Fruit fly (Drosophila melanogaster): ENCODE measurements around the gene CG14339.
A peak's percentile ranks its signal among the peaks of the same experiment; 100 is the strongest.

DNA sequence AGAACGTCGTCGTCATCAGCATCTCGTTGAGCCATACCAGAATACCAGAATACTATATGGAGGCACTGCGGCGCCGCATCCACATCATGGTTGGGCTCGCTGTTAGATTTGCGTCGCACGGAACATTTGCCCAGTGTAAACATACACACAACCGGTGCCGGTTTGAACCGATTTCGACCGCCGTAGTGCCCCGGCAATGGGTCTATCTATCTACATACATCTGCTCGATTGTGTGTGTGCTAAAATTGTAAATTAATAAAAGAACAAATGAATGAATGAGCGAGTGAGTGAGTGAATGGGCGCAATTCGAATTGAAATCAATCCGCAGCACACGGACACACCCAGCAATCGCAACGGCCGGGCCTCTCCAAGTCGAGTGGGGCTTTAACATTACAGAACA is 17.1 kb downstream of the CG14339 start:
- no peak for TF ChIP-seq Lpt (GFP tag; optimal IDR thresholded peaks at IDR 0.05)
- no peak for TF ChIP-seq vri (GFP tag; optimal IDR thresholded peaks at IDR 0.05)
- no peak for TF ChIP-seq net (GFP tag; optimal IDR thresholded peaks at IDR 0.05)
- no peak for TF ChIP-seq Ets21C (GFP tag; optimal IDR thresholded peaks at IDR 0.05)
- no peak for TF ChIP-seq CG1621 (tag; optimal IDR thresholded peaks at IDR 0.05)
- no peak for TF ChIP-seq CG3919 (GFP tag; optimal IDR thresholded peaks at IDR 0.05)
- no peak for TF ChIP-seq Eip93F (GFP tag; optimal IDR thresholded peaks at IDR 0.05)
- TF ChIP-seq CG8119 (GFP tag; IDR thresholded peaks at IDR 0.05) = no peak
- TF ChIP-seq Blimp-1 (GFP tag; optimal IDR thresholded peaks at IDR 0.05) = no peak
- no peak for TF ChIP-seq eg (GFP tag; IDR thresholded peaks at IDR 0.05)
- TF ChIP-seq CG16779 (tag; optimal IDR thresholded peaks at IDR 0.05) = peak; percentile 45

Data from whole organism, prepupa.